Worm (Caenorhabditis elegans) whole organism, young adult: ENCODE measurements around the gene endu-2.

ENCODE experiments used
- D2030.7 ChIP-seq: fragments of 200-800 bp; sonication (Bioruptor generic); IDR thresholded peaks from 2 replicates; pipeline ENCODE4 v1.3.6; 2022; ENCODE audit warnings: missing genetic modification reagents, missing genetic modification characterization, missing compliant biosample characterization
- F52B5.7 ChIP-seq: sonication (generic microtip); optimal IDR thresholded peaks from 2 replicates; lab custom pipeline; 2016; ENCODE audit warnings: mild to moderate bottlenecking, missing genetic modification characterization, missing compliant biosample characterization
- die-1 ChIP-seq: sonication (generic microtip); optimal IDR thresholded peaks from 2 replicates; lab custom pipeline; 2016; ENCODE audit warnings: missing genotype, mild to moderate bottlenecking, missing genetic modification characterization, missing compliant biosample characterization
- efl-1 ChIP-seq: fragments of 150-350 bp; optimal IDR thresholded peaks from 2 replicates; lab custom pipeline; 2014; ENCODE audit warnings: missing biosample characterization, missing genetic modification reagents, missing genetic modification characterization
- egl-44 ChIP-seq: fragments of 200-800 bp; sonication (Bioruptor generic); IDR thresholded peaks from 2 replicates; pipeline ENCODE4 v1.3.6; 2022; ENCODE audit warnings: missing genetic modification reagents, missing genetic modification characterization, missing compliant biosample characterization
- ets-4 ChIP-seq: fragments of 200-800 bp; sonication (Bioruptor generic); optimal IDR thresholded peaks from 2 replicates; lab custom pipeline; 2018; ENCODE audit warnings: mild to moderate bottlenecking, missing genetic modification characterization, missing compliant biosample characterization
- hsf-1 ChIP-seq: fragments of 200-800 bp; sonication (Bioruptor generic); IDR thresholded peaks from 2 replicates; pipeline ENCODE4 v1.3.6; 2022; ENCODE audit warnings: missing genetic modification reagents, missing genetic modification characterization, missing compliant biosample characterization
- madf-10 ChIP-seq: sonication (generic microtip); optimal IDR thresholded peaks from 2 replicates; lab custom pipeline; 2016; ENCODE audit warnings: mild to moderate bottlenecking, missing genetic modification characterization, missing compliant biosample characterization
- zfh-2 ChIP-seq: fragments of 200-800 bp; sonication (Bioruptor generic); conservative IDR thresholded peaks from 2 replicates; pipeline ENCODE4 v1.3.6; 2022; ENCODE audit warnings: missing genetic modification reagents, missing genetic modification characterization, missing compliant biosample characterization

- TF ChIP-seq D2030.7 (GFP tag; lab: Robert Waterston, UW): no peak
- TF ChIP-seq efl-1 (GFP tag; lab: Kevin White, UChicago): no peak
- TF ChIP-seq zfh-2: no peak
- no peak for TF ChIP-seq egl-44 (GFP tag; lab: Robert Waterston, UW)
- no peak for TF ChIP-seq F52B5.7 (tag; lab: Kevin White, UChicago)
- TF ChIP-seq hsf-1 (GFP tag; lab: Robert Waterston, UW): no peak
- no peak for TF ChIP-seq ets-4
- TF ChIP-seq die-1 (tag; lab: Kevin White, UChicago): no peak
- no peak for TF ChIP-seq madf-10 (tag; lab: Kevin White, UChicago)
These were observed 37.6 kb upstream of the endu-2 start for ce11 chrX:8204475-8204874.
